Fruit fly (Drosophila melanogaster) whole organism, embryonic: ENCODE measurements around the gene CG12310.

Experiments
- BEAF-32 ChIP-seq: fragments of 200-800 bp; sonication (Bioruptor generic); optimal IDR thresholded peaks from 3 replicates; lab custom pipeline; 2017; ENCODE audit warnings: missing biosample characterization, missing genetic modification characterization, mild to moderate bottlenecking, moderate library complexity, missing genetic modification reagents
- CG10543 ChIP-seq: fragments of 200-800 bp; sonication (Bioruptor generic); optimal IDR thresholded peaks from 3 replicates; lab custom pipeline; 2017; ENCODE audit warnings: missing biosample characterization, mild to moderate bottlenecking, missing genetic modification characterization, moderate library complexity
- CG11504 ChIP-seq: fragments of 200-800 bp; sonication (Bioruptor generic); optimal IDR thresholded peaks from 3 replicates; lab custom pipeline; 2019; ENCODE audit warnings: missing biosample characterization, mild to moderate bottlenecking, missing genetic modification characterization, moderate library complexity
- CG12744 ChIP-seq: fragments of 200-800 bp; sonication (Bioruptor generic); optimal IDR thresholded peaks from 2 replicates; lab custom pipeline; 2016; ENCODE audit warnings: missing biosample characterization, missing genetic modification characterization
- CG12769 ChIP-seq: fragments of 200-800 bp; sonication (Bioruptor generic); optimal IDR thresholded peaks from 2 replicates; lab custom pipeline; 2019; ENCODE audit warnings: missing biosample characterization, mild to moderate bottlenecking, missing genetic modification characterization, moderate library complexity
- CG15601 ChIP-seq: fragments of 200-800 bp; sonication (Bioruptor generic); optimal IDR thresholded peaks from 3 replicates; lab custom pipeline; 2019; ENCODE audit warnings: missing biosample characterization, mild to moderate bottlenecking, missing genetic modification characterization, moderate library complexity
- CG1603 ChIP-seq: fragments of 200-800 bp; sonication (Bioruptor generic); optimal IDR thresholded peaks from 2 replicates; lab custom pipeline; 2019; ENCODE audit warnings: missing biosample characterization, mild to moderate bottlenecking, missing genetic modification characterization, moderate library complexity
- CG17829 ChIP-seq: fragments of 200-800 bp; optimal IDR thresholded peaks from 2 replicates; lab custom pipeline; 2019; ENCODE audit warnings: missing biosample characterization, mild to moderate bottlenecking, missing genetic modification characterization, moderate library complexity
- CG18764 ChIP-seq: fragments of 200-800 bp; sonication (Bioruptor generic); optimal IDR thresholded peaks from 3 replicates; lab custom pipeline; 2016; ENCODE audit warnings: missing biosample characterization, missing genetic modification characterization
- CG31365 ChIP-seq: fragments of 200-800 bp; sonication (Bioruptor generic); optimal IDR thresholded peaks from 2 replicates; lab custom pipeline; 2018; ENCODE audit warnings: missing biosample characterization, mild to moderate bottlenecking, missing genetic modification characterization
- CG3163 ChIP-seq: fragments of 200-800 bp; sonication (Bioruptor generic); optimal IDR thresholded peaks from 3 replicates; lab custom pipeline; 2016; ENCODE audit warnings: missing biosample characterization, missing genetic modification characterization
- CG6791 ChIP-seq: fragments of 200-800 bp; sonication (Bioruptor generic); IDR thresholded peaks from 3 replicates; pipeline ENCODE4 v1.3.6; 2022; ENCODE audit warnings: missing biosample characterization, missing genetic modification characterization; ENCODE audit not compliant: partially characterized antibody
- CTCF ChIP-seq: fragments of 200-800 bp; sonication (Bioruptor generic); optimal IDR thresholded peaks from 2 replicates; lab custom pipeline; 2017; ENCODE audit warnings: missing biosample characterization, mild to moderate bottlenecking, missing genetic modification characterization, moderate library complexity
- CkIIα-i1 ChIP-seq: fragments of 200-800 bp; sonication (Bioruptor generic); IDR thresholded peaks from 2 replicates; pipeline ENCODE4 v1.3.6; 2022; ENCODE audit warnings: missing biosample characterization, missing genetic modification characterization
- Dp ChIP-seq: fragments of 200-800 bp; sonication (Bioruptor generic); optimal IDR thresholded peaks from 2 replicates; lab custom pipeline; 2018; ENCODE audit warnings: missing biosample characterization, mild to moderate bottlenecking, missing genetic modification characterization, moderate library complexity
- E2f2 ChIP-seq: fragments of 200-800 bp; sonication (Bioruptor generic); IDR thresholded peaks from 2 replicates; pipeline ENCODE4 v1.3.6; 2022; ENCODE audit warnings: missing biosample characterization, missing genetic modification characterization
- HLHmδ ChIP-seq: fragments of 200-800 bp; sonication (Bioruptor generic); optimal IDR thresholded peaks from 2 replicates; lab custom pipeline; 2018; ENCODE audit warnings: missing biosample characterization, mild to moderate bottlenecking, missing genetic modification characterization, moderate library complexity
- HmgD ChIP-seq: fragments of 200-800 bp; sonication (Bioruptor generic); optimal IDR thresholded peaks from 3 replicates; lab custom pipeline; 2016; ENCODE audit warnings: missing biosample characterization, missing genetic modification characterization
- Pdp1 ChIP-seq, 2 experiments: fragments of 200-800 bp; sonication (Bioruptor generic); optimal IDR thresholded peaks; 3 replicates each; lab custom pipeline; 2016; ENCODE audit warnings: missing biosample characterization in 2 of 2, missing genetic modification characterization in 2 of 2, mild to moderate bottlenecking in 1 of 2, moderate library complexity in 1 of 2
- Rx ChIP-seq: fragments of 200-800 bp; sonication (Bioruptor generic); IDR thresholded peaks from 2 replicates; pipeline ENCODE4 v1.3.6; 2022; ENCODE audit warnings: missing biosample characterization, missing genetic modification characterization
- Scr ChIP-seq: fragments of 200-800 bp; sonication (Bioruptor generic); IDR thresholded peaks from 2 replicates; pipeline ENCODE4 v1.3.6; 2022; ENCODE audit warnings: missing biosample characterization, missing genetic modification characterization; ENCODE audit not compliant: partially characterized antibody
- Sry-δ ChIP-seq: fragments of 200-800 bp; sonication (Bioruptor generic); optimal IDR thresholded peaks from 2 replicates; lab custom pipeline; 2016; ENCODE audit warnings: missing biosample characterization, missing genetic modification characterization
- Trl ChIP-seq, 3 experiments: fragments of >200 bp in 2 of 3; fragments of 200-800 bp in 1 of 3; sonication (Bioruptor generic) in 1 of 3; optimal IDR thresholded peaks; 2 replicates in 1 of 3; 3 replicates in 2 of 3; lab custom pipeline; 2016 to 2017; ENCODE audit warnings: missing biosample characterization in 1 of 3, missing genetic modification characterization in 1 of 3
- abd-A ChIP-seq: fragments of 200-800 bp; sonication (Bioruptor generic); optimal IDR thresholded peaks from 3 replicates; lab custom pipeline; 2019; ENCODE audit warnings: missing biosample characterization, mild to moderate bottlenecking, missing genetic modification characterization, moderate library complexity
- amos ChIP-seq: fragments of 200-800 bp; sonication (Bioruptor generic); IDR thresholded peaks from 2 replicates; pipeline ENCODE4 v1.3.6; 2022; ENCODE audit warnings: missing biosample characterization, missing genetic modification characterization; ENCODE audit not compliant: partially characterized antibody
- ato ChIP-seq: fragments of 200-800 bp; sonication (Bioruptor generic); IDR thresholded peaks from 2 replicates; pipeline ENCODE4 v1.3.6; 2022; ENCODE audit warnings: missing biosample characterization, missing genetic modification characterization; ENCODE audit not compliant: partially characterized antibody
- bbx ChIP-seq: fragments of 200-800 bp; sonication (Bioruptor generic); IDR thresholded peaks from 2 replicates; pipeline ENCODE4 v1.3.6; 2022; ENCODE audit warnings: missing biosample characterization, missing genetic modification characterization; ENCODE audit not compliant: partially characterized antibody
- chinmo ChIP-seq: fragments of 200-800 bp; sonication (Bioruptor generic); IDR thresholded peaks from 4 replicates; pipeline ENCODE4 v1.3.6; 2022; ENCODE audit warnings: missing biosample characterization, missing genetic modification characterization; ENCODE audit not compliant: partially characterized antibody
- ci ChIP-seq: fragments of 200-800 bp; sonication (Bioruptor generic); IDR thresholded peaks from 3 replicates; pipeline ENCODE4 v1.3.6; 2022; ENCODE audit warnings: missing biosample characterization, missing genetic modification characterization
- dpn ChIP-seq, 2 experiments: fragments of 200-800 bp; sonication (Bioruptor generic); optimal IDR thresholded peaks; 3 replicates each; lab custom pipeline; 2016; ENCODE audit warnings: missing biosample characterization in 2 of 2, missing genetic modification characterization in 2 of 2
- ftz-f1 ChIP-seq: fragments of 200-800 bp; sonication (Bioruptor generic); optimal IDR thresholded peaks from 2 replicates; lab custom pipeline; 2016; ENCODE audit warnings: missing biosample characterization, missing genetic modification characterization
- kah ChIP-seq: fragments of 200-800 bp; sonication (Bioruptor generic); optimal IDR thresholded peaks from 2 replicates; lab custom pipeline; 2018; ENCODE audit warnings: missing biosample characterization, mild to moderate bottlenecking, missing genetic modification characterization
- knrl ChIP-seq: fragments of 200-800 bp; sonication (Bioruptor generic); IDR thresholded peaks from 3 replicates; pipeline ENCODE4 v1.3.6; 2022; ENCODE audit warnings: missing biosample characterization, missing genetic modification characterization; ENCODE audit not compliant: partially characterized antibody
- nau ChIP-seq: fragments of 200-800 bp; sonication (Bioruptor generic); optimal IDR thresholded peaks from 3 replicates; lab custom pipeline; 2017; ENCODE audit warnings: missing biosample characterization, mild to moderate bottlenecking, missing genetic modification characterization, missing genetic modification reagents
- nerfin-2 ChIP-seq: fragments of 200-800 bp; sonication (Bioruptor generic); IDR thresholded peaks from 2 replicates; pipeline ENCODE4 v1.3.6; 2022; ENCODE audit warnings: missing biosample characterization, missing genetic modification characterization; ENCODE audit not compliant: partially characterized antibody
- org-1 ChIP-seq: fragments of 200-800 bp; sonication (Bioruptor generic); optimal IDR thresholded peaks from 2 replicates; lab custom pipeline; 2017; ENCODE audit warnings: missing biosample characterization, missing genetic modification characterization
- pfk ChIP-seq: fragments of 200-800 bp; sonication (Bioruptor generic); optimal IDR thresholded peaks from 2 replicates; lab custom pipeline; 2018; ENCODE audit warnings: missing biosample characterization, mild to moderate bottlenecking, missing genetic modification characterization, moderate library complexity
- pita ChIP-seq: fragments of 200-800 bp; sonication (Bioruptor generic); optimal IDR thresholded peaks from 2 replicates; lab custom pipeline; 2017; ENCODE audit warnings: missing biosample characterization, mild to moderate bottlenecking, missing genetic modification characterization
- schlank ChIP-seq: fragments of 200-800 bp; sonication (Bioruptor generic); optimal IDR thresholded peaks from 2 replicates; lab custom pipeline; 2018; ENCODE audit warnings: missing biosample characterization, mild to moderate bottlenecking, missing genetic modification characterization
- sd ChIP-seq: fragments of 200-800 bp; sonication (Bioruptor generic); optimal IDR thresholded peaks from 3 replicates; lab custom pipeline; 2018; ENCODE audit warnings: missing biosample characterization, mild to moderate bottlenecking, missing genetic modification characterization, moderate library complexity
- sens ChIP-seq: fragments of 200-800 bp; sonication (Bioruptor generic); peaks from one replicate; lab custom pipeline; 2016; ENCODE audit warnings: missing biosample characterization, missing genetic modification characterization
- stwl ChIP-seq: fragments of 200-800 bp; sonication (Bioruptor generic); optimal IDR thresholded peaks from 3 replicates; lab custom pipeline; 2018; ENCODE audit warnings: missing biosample characterization, mild to moderate bottlenecking, missing genetic modification characterization, moderate library complexity
- sug ChIP-seq: fragments of 200-800 bp; optimal IDR thresholded peaks from 2 replicates; lab custom pipeline; 2019; ENCODE audit warnings: missing biosample characterization, mild to moderate bottlenecking, missing genetic modification characterization, moderate library complexity
- tin ChIP-seq: fragments of 200-800 bp; sonication (Bioruptor generic); optimal IDR thresholded peaks from 3 replicates; lab custom pipeline; 2016; ENCODE audit warnings: missing biosample characterization, missing genetic modification characterization
- wek ChIP-seq: fragments of 200-800 bp; sonication (Bioruptor generic); optimal IDR thresholded peaks from 3 replicates; lab custom pipeline; 2018; ENCODE audit warnings: missing biosample characterization, mild to moderate bottlenecking, missing genetic modification characterization, moderate library complexity
- z ChIP-seq: fragments of 200-800 bp; sonication (Bioruptor generic); IDR thresholded peaks from 3 replicates; pipeline ENCODE4 v1.3.6; 2022; ENCODE audit warnings: missing biosample characterization, missing genetic modification characterization

CG12310 gene

DNA sequence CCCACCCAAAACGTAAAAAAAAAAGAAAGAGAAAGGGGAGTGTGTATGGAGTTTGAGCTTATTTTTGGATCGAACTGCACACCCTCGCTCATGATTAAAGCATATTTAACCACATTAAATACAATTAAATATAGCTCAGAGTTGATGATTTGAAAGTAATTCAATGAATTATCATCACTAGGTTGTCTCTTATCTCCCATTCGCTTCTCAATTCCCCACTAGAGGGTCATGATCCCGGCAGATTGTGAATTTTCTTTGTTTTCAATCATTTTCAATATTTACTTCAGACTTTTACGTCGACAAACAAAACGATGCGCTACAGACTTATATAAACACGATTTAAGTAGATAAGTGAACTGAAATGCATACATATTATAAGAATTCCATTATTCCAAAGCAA is 25.8 kb upstream of the CG12310 start:
- TF ChIP-seq pfk (GFP tag; lab: Kevin White, UChicago), result no peak
- peak in 1 of 2 experiments; percentile 19 for TF ChIP-seq Pdp1 (GFP tag; optimal IDR thresholded peaks at IDR 0.05; lab: Kevin White, UChicago)
- TF ChIP-seq, all 482 proteins: peak for 1

dm6 chr3L:15073680-15074079 is 23.1 kb upstream of the CG12310 start:
- TF ChIP-seq tin (GFP tag; lab: Kevin White, UChicago), result no peak
- no peak for TF ChIP-seq CG17829 (tag; lab: Kevin White, UChicago)
- peak; percentile 83 for TF ChIP-seq kah
- peak; percentile 2 for TF ChIP-seq org-1 (GFP tag; lab: Kevin White, UChicago)
- TF ChIP-seq dpn (GFP tag; optimal IDR thresholded peaks at IDR 0.05; lab: Kevin White, UChicago), result no peak
- peak; percentile 97 for TF ChIP-seq sd
- TF ChIP-seq chinmo (GFP tag; lab: Robert Waterston, UW), result 0 out of 4 replicates have a peak, but pooled peaks have one; percentile 57
- no peak for TF ChIP-seq wek (GFP tag; lab: Kevin White, UChicago)
- peak; percentile 30 for TF ChIP-seq sens
- TF ChIP-seq abd-A (tag; lab: Kevin White, UChicago), result peak; percentile 88
- TF ChIP-seq nau (GFP tag; lab: Kevin White, UChicago), result peak; percentile 94
- peak; percentile 41 for TF ChIP-seq CG10543 (GFP tag; lab: Kevin White, UChicago)
- peak; percentile 64 for TF ChIP-seq CG15601 (tag; lab: Kevin White, UChicago)
- TF ChIP-seq CG12769, result peak; percentile 64
- peak; percentile 70 for TF ChIP-seq ftz-f1 (GFP tag; lab: Kevin White, UChicago)
- peak; percentile 44 for TF ChIP-seq sug (tag; lab: Kevin White, UChicago)
- no peak for TF ChIP-seq Scr (GFP tag; lab: Robert Waterston, UW)
- no peak for TF ChIP-seq CG12744 (GFP tag; lab: Kevin White, UChicago)
- TF ChIP-seq, all 482 proteins: peak for 12

DNA sequence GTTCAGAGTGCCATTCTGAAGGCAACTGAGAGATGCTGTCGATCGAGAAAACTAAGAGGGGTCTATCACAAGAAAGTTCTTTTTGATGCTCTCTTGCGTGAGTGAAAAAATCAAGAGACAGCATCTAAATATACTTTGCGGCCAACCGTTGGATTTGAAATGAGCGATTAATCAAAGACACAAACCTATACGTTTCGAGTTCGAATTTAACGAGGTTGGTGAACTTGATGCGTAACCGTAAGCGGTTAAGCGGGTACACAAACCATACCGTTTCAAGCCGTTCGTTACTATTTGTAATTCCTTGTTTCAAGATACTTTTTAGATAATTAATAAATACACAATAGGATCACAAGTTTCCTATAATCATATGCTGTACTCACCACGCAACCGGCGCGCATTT is 21.5 kb upstream of the CG12310 start:
- TF ChIP-seq Sry-δ (GFP tag; lab: Kevin White, UChicago) (peak; percentile 7), knrl (GFP tag; lab: Robert Waterston, UW) (0 out of 3 replicates have a peak, but pooled peaks have one; percentile 26), ato (0 out of 2 replicates have a peak, but pooled peaks have one; percentile 46), nerfin-2 (GFP tag; lab: Robert Waterston, UW) (0 out of 2 replicates have a peak, but pooled peaks have one; percentile 25), BEAF-32 (GFP tag; lab: Kevin White, UChicago) (peak; percentile 17), CG11504 (tag; lab: Kevin White, UChicago) (peak; percentile 71), ci (0 out of 3 replicates have a peak, but pooled peaks have one; percentile 41), CG3163 (GFP tag; lab: Kevin White, UChicago) (peak; percentile 74), HLHmδ (no peak), schlank (tag; lab: Kevin White, UChicago) (no peak), bbx (GFP tag; lab: Robert Waterston, UW) (peak; percentile 52; the same call in 1 of the 2 replicates), CG31365 (tag; lab: Kevin White, UChicago) (peak; percentile 3), Rx (no peak), stwl (tag; lab: Kevin White, UChicago) (peak; percentile 46), CkIIα-i1 (GFP tag; lab: Robert Waterston, UW) (no peak), amos (GFP tag; lab: Robert Waterston, UW) (peak; percentile 19; the same call in 1 of the 2 replicates), HmgD (GFP tag; lab: Kevin White, UChicago) (peak; percentile 0), CTCF (GFP tag; lab: Kevin White, UChicago) (peak; percentile 77), pita (GFP tag; lab: Kevin White, UChicago) (peak; percentile 67), z (peak; percentile 69; the same call in 1 of the 3 replicates), CG6791 (GFP tag; lab: Robert Waterston, UW) (peak; percentile 47; the same call in 1 of the 3 replicates), Dp (GFP tag; lab: Kevin White, UChicago) (peak; percentile 5), E2f2 (GFP tag; lab: Robert Waterston, UW) (peak; percentile 42; the same call in 1 of the 2 replicates), Trl (optimal IDR thresholded peaks at IDR 0.05; lab: Kevin White, UChicago) (peak; percentile 32 to 37), Trl (GFP tag; optimal IDR thresholded peaks at IDR 0.05; lab: Kevin White, UChicago) (no peak), CG18764 (no peak), CG1603 (tag; lab: Kevin White, UChicago) (peak; percentile 20)
